Fruit fly (Drosophila melanogaster): Measurements from ENCODE around the gene CG10343.

dm6 chr2L:18713686-18714085 lies 10.4 kb downstream of the CG10343 start, which contains the start of gene Irk3:
- TF ChIP-seq CTCF (optimal IDR thresholded peaks at IDR 0.05) (no peak), CG8478 (optimal IDR thresholded peaks at IDR 0.05) (no peak)

All from S2 (cell line).